Fruit fly (Drosophila melanogaster): ENCODE measurements around the gene Orc2.

- peak; percentile 71 for TF ChIP-seq CG3032 (tag; optimal IDR thresholded peaks at IDR 0.05)
- TF ChIP-seq CG8632 (GFP tag; optimal IDR thresholded peaks at IDR 0.05), result peak; percentile 28
- TF ChIP-seq fd59A (GFP tag; optimal IDR thresholded peaks at IDR 0.05), result peak; percentile 54
- peak; percentile 25 for TF ChIP-seq Eip75B (GFP tag; optimal IDR thresholded peaks at IDR 0.05)
- no peak for TF ChIP-seq Hr4 (GFP tag; optimal IDR thresholded peaks at IDR 0.05)
- TF ChIP-seq CG6854 (GFP tag; optimal IDR thresholded peaks at IDR 0.05), result no peak
- peak; percentile 3 for TF ChIP-seq Hr39 (GFP tag; optimal IDR thresholded peaks at IDR 0.05)
- TF ChIP-seq Eip93F (GFP tag; optimal IDR thresholded peaks at IDR 0.05), result no peak
- TF ChIP-seq CG31627 (GFP tag; optimal IDR thresholded peaks at IDR 0.05), result peak; percentile 8
- peak; percentile 25 for TF ChIP-seq CG3919 (GFP tag; optimal IDR thresholded peaks at IDR 0.05)
- peak; percentile 2 for TF ChIP-seq Smox (GFP tag; optimal IDR thresholded peaks at IDR 0.05)
- TF ChIP-seq CG1621 (tag; optimal IDR thresholded peaks at IDR 0.05), result peak; percentile 38
These were observed 48.1 kb upstream of the Orc2 start for dm6 chr3R:13916546-13916945.

Data from whole organism, prepupa.